Worm (Caenorhabditis elegans) whole organism, early embryonic: ENCODE results near the gene aco-1.

ENCODE experiments used
- B0310.2 ChIP-seq: sonication (generic microtip); optimal IDR thresholded peaks from 2 replicates; lab custom pipeline; 2016; ENCODE audit warnings: mild to moderate bottlenecking, missing genetic modification characterization, missing compliant biosample characterization
- F13C5.2 ChIP-seq: sonication (generic microtip); optimal IDR thresholded peaks from 2 replicates; lab custom pipeline; 2017; ENCODE audit warnings: mild to moderate bottlenecking, missing genetic modification characterization, inconsistent platforms, missing compliant biosample characterization
- aly-1 ChIP-seq: sonication (generic microtip); optimal IDR thresholded peaks from 2 replicates; lab custom pipeline; 2016; ENCODE audit warnings: missing genetic modification characterization, missing compliant biosample characterization
- ama-1 ChIP-seq: fragments of 150-350 bp; optimal IDR thresholded peaks from 2 replicates; lab custom pipeline; 2014
- ceh-13 ChIP-seq: fragments of 200-800 bp; sonication (Bioruptor generic); optimal IDR thresholded peaks from 2 replicates; lab custom pipeline; 2018; ENCODE audit warnings: mild to moderate bottlenecking, missing genetic modification characterization, missing compliant biosample characterization
- ceh-36 ChIP-seq: sonication (generic microtip); optimal IDR thresholded peaks from 2 replicates; lab custom pipeline; 2016; ENCODE audit warnings: missing genetic modification characterization, inconsistent platforms, missing compliant biosample characterization
- ets-7 ChIP-seq: sonication (generic microtip); optimal IDR thresholded peaks from 2 replicates; lab custom pipeline; 2016; ENCODE audit warnings: missing genotype, missing genetic modification characterization, missing compliant biosample characterization
- flt-1 ChIP-seq: fragments of 200-800 bp; sonication (Bioruptor generic); IDR thresholded peaks from 2 replicates; pipeline ENCODE4 v1.3.6; 2022; ENCODE audit warnings: missing genetic modification characterization, missing compliant biosample characterization
- hmbx-1 ChIP-seq: sonication (generic microtip); optimal IDR thresholded peaks from 2 replicates; lab custom pipeline; 2016; ENCODE audit warnings: mild to moderate bottlenecking, missing genetic modification characterization, missing compliant biosample characterization
- hmg-4 ChIP-seq: fragments of 200-800 bp; sonication (Bioruptor generic); optimal IDR thresholded peaks from 2 replicates; lab custom pipeline; 2018; ENCODE audit warnings: mild to moderate bottlenecking, missing genetic modification characterization, missing compliant biosample characterization
- hnd-1 ChIP-seq: sonication (generic microtip); optimal IDR thresholded peaks from 2 replicates; lab custom pipeline; 2016; ENCODE audit warnings: missing genetic modification characterization, missing compliant biosample characterization
- pes-1 ChIP-seq: fragments of 200-800 bp; sonication (Bioruptor generic); IDR thresholded peaks from 2 replicates; pipeline ENCODE4 v1.3.6; 2022; ENCODE audit warnings: missing genetic modification reagents, missing genetic modification characterization, missing compliant biosample characterization
- scrt-1 ChIP-seq: fragments of 200-800 bp; sonication (Bioruptor generic); IDR thresholded peaks from 2 replicates; pipeline ENCODE4 v1.3.6; 2022; ENCODE audit warnings: missing genetic modification characterization, missing compliant biosample characterization
- sea-1 ChIP-seq: fragments of 200-800 bp; sonication (Bioruptor generic); conservative IDR thresholded peaks from 2 replicates; pipeline ENCODE4 v1.3.6; 2022; ENCODE audit warnings: missing genetic modification characterization, missing compliant biosample characterization
- tbx-11 ChIP-seq: fragments of 200-800 bp; sonication (Bioruptor generic); IDR thresholded peaks from 2 replicates; pipeline ENCODE4 v1.3.6; 2022; ENCODE audit warnings: missing genetic modification characterization, missing compliant biosample characterization
- tbx-37 ChIP-seq: fragments of 200-800 bp; sonication (Bioruptor generic); conservative IDR thresholded peaks from 2 replicates; pipeline ENCODE4 v1.3.6; 2022; ENCODE audit warnings: missing genetic modification reagents, missing genetic modification characterization, missing compliant biosample characterization
- tra-4 ChIP-seq: sonication (generic microtip); optimal IDR thresholded peaks from 2 replicates; lab custom pipeline; 2017; ENCODE audit warnings: missing genetic modification characterization, missing compliant biosample characterization

The aco-1 gene

DNA sequence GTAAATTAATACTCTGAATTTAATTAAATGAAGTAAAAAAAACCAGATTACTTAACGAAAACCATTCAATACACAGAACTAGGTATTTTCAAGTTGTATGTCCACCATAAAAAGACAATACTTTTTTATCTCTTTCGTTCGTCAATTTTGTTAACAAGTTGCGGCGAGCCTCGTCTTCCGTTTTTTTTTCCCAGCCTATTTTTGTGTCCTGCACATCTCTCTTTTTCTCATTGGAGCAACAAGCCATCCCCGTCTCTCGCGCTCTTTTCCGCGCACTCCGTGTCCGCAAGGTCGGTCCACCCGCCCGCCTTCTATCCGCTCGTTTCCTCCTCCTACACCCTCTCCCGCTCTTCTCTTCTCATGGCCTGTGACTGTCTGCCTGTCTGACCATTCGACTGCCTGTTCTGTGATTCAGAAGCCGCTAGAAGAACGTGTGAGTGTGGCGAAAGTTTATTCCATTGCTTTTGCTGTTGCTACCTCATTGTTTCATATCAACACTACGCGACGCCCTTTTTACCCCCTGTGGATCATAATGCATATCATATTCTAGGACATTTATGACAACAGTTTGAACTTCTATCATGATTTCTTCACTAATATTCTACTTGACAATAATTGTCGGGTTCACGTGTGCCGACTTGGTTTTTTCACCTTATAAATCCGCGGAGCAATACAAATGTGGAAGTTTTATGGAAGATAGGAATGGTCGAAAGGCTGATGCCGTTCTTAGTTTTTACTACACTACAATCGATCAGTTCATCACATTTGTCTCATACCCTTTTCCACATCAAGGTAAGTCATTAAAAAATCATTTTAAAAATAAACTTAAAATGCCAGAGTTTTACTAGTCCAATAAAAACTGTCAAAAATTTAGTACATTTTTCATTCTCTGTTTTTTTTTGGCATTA lies 45.1 kb downstream of the aco-1 start, which contains the start of the genes F08B12.11 and prmn-1:
Gene F08B12.11 (plus strand): TSS at position 521 of the 908 bp plus-strand sequence.
Gene prmn-1 (plus strand): TSS at position 551 of the 908 bp plus-strand sequence.
- TF ChIP-seq tbx-37 (GFP tag; lab: Robert Waterston, UW) (peak; percentile 40; the same call in 1 of the 2 replicates), F13C5.2 (no peak), B0310.2 (tag; lab: Kevin White, UChicago) (no peak), hnd-1 (tag; lab: Kevin White, UChicago) (no peak)

DNA sequence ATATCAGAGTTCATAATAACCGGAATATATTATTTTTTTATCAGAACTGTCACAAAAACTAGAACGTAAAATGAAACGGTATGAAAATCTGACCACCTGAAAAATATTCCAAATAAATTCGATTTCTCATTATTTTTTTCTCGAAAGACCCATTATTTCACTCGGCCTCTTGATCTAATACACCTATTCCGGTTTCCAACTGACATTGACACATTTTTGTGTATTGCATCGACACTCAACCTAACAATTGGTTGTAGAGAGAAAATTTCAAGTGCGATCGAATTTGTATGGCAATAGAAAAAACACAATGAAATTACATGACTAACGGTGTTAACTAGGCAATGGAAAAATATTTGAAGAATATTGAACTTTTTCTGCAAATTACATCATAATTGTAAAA lies 46.2 kb downstream of the aco-1 start:
- no peak for TF ChIP-seq F13C5.2
- no peak for TF ChIP-seq hnd-1 (tag; lab: Kevin White, UChicago)
- no peak for TF ChIP-seq ama-1 (lab: Kevin White, UChicago)
- no peak for TF ChIP-seq flt-1
- no peak for TF ChIP-seq tra-4 (tag; lab: Kevin White, UChicago)
- no peak for TF ChIP-seq hmg-4 (GFP tag; lab: Kevin White, UChicago)
- TF ChIP-seq aly-1 (tag; lab: Kevin White, UChicago), result no peak
- TF ChIP-seq ets-7 (tag; lab: Kevin White, UChicago), result no peak
- TF ChIP-seq pes-1, result no peak
- TF ChIP-seq B0310.2 (tag; lab: Kevin White, UChicago), result no peak
- TF ChIP-seq scrt-1, result no peak
- no peak for TF ChIP-seq tbx-11
- TF ChIP-seq ceh-36 (tag; lab: Kevin White, UChicago), result no peak
- no peak for TF ChIP-seq hmbx-1 (tag; lab: Kevin White, UChicago)

DNA sequence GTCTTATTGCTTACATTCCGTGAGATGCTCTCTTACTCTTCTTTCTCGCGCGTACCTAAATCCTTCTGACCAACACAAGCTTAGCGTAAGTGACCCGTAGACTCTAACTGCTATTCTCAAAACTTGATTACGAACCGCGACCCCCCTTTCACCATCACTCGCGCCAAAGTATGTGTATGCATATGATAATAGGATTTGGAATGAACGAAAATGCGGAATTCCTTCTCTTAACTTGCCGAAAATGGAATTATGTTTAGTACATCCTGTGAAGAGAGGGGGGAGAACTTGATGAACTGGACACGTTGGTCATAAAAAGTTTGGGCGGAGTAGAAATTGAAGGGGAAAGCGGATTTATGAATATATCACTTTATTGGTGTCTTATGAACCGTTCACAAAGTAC lies 47.2 kb downstream of the aco-1 start:
- TF ChIP-seq ets-7 (tag; lab: Kevin White, UChicago) (no peak), pes-1 (no peak), scrt-1 (no peak), F13C5.2 (no peak), hmbx-1 (tag; lab: Kevin White, UChicago) (no peak), hnd-1 (tag; lab: Kevin White, UChicago) (no peak), tra-4 (tag; lab: Kevin White, UChicago) (no peak)

DNA sequence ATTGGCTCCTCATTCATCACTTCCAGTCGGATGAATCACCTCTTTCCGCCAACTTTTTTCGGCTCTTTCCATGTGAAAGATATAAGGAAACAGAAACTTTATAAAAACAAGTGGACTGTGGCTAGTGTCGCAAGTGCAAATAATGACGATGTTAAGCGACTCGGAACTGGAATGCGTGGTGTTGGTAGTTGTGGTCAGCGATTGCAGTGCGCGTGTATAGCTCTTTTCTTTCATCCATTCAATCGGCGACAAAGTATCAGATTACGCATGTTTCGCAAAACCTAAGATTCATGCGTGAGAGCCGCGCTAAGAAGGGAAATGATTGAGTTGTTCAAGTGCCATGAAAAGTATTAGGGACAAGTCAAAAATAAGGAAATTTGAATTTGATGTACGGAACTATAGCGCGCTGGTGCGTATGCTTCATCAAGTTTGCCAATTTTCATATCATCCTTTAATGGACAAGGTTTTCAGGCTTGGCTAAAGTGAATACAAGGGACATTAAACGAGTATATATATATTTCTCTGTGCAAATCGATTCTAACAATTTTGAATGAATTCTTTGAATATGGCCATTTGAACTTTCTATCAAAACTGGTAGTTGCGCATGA lies 48.2 kb downstream of the aco-1 start:
- TF ChIP-seq hmg-4 (GFP tag; lab: Kevin White, UChicago) (no peak), scrt-1 (no peak), F13C5.2 (no peak), ama-1 (lab: Kevin White, UChicago) (no peak), hnd-1 (tag; lab: Kevin White, UChicago) (no peak), aly-1 (tag; lab: Kevin White, UChicago) (no peak), tbx-37 (GFP tag; lab: Robert Waterston, UW) (no peak), pes-1 (no peak), sea-1 (GFP tag; lab: Robert Waterston, UW) (no peak), B0310.2 (tag; lab: Kevin White, UChicago) (no peak), flt-1 (no peak), tbx-11 (no peak), ets-7 (tag; lab: Kevin White, UChicago) (no peak), ceh-13 (GFP tag; lab: Kevin White, UChicago) (no peak), hmbx-1 (tag; lab: Kevin White, UChicago) (no peak), tra-4 (tag; lab: Kevin White, UChicago) (no peak), ceh-36 (tag; lab: Kevin White, UChicago) (no peak)

DNA sequence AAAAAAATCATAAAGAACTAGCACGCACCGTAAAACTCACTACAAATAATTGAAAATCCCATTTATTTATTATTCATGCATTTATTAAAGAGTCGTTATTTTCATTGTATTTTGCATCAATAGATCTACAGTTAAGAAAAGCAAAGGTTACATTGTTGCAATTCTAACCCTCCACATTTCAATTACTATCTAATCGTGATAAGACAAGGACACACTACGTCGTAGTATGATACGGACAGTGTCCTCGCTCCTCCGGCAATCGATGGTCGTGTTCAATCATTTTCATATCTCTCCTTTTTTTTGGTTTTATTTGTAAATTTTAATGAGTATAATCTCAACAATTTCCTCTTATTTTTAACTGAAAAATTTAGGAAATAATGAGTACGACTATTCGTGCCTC lies 53.2 kb downstream of the aco-1 start, which contains the start of gene prx-12:
Gene prx-12 (plus strand): TSS at position 371 of the 400 bp plus-strand sequence.
- TF ChIP-seq hmg-4 (GFP tag; lab: Kevin White, UChicago) (no peak), hnd-1 (tag; lab: Kevin White, UChicago) (no peak), B0310.2 (tag; lab: Kevin White, UChicago) (no peak), flt-1 (no peak), scrt-1 (no peak), tbx-37 (GFP tag; lab: Robert Waterston, UW) (no peak), pes-1 (no peak), F13C5.2 (no peak), sea-1 (GFP tag; lab: Robert Waterston, UW) (no peak), aly-1 (tag; lab: Kevin White, UChicago) (no peak), ama-1 (lab: Kevin White, UChicago) (no peak), ceh-36 (tag; lab: Kevin White, UChicago) (no peak), ceh-13 (GFP tag; lab: Kevin White, UChicago) (no peak), tra-4 (tag; lab: Kevin White, UChicago) (no peak), tbx-11 (no peak), ets-7 (tag; lab: Kevin White, UChicago) (no peak)
